Worm (Caenorhabditis elegans): ENCODE data around the gene oxy-4.

ce11 chrIII:5160803-5161202, 2.2 kb upstream of the oxy-4 start:
- TF ChIP-seq nhr-11 (tag; optimal IDR thresholded peaks at IDR 0.05) (no peak), nhr-77 (tag; optimal IDR thresholded peaks at IDR 0.05) (no peak), ctbp-1 (GFP tag; IDR thresholded peaks at IDR 0.05) (no peak), aly-2 (tag; optimal IDR thresholded peaks at IDR 0.05) (no peak), R02D3.7 (tag; optimal IDR thresholded peaks at IDR 0.05) (no peak), spr-3 (GFP tag; optimal IDR thresholded peaks at IDR 0.05) (no peak), daf-16 (GFP tag; optimal IDR thresholded peaks at IDR 0.05) (no peak), daf-16 (tag; optimal IDR thresholded peaks at IDR 0.05) (no peak), mep-1 (tag; optimal IDR thresholded peaks at IDR 0.05) (no peak), daf-12 (tag; optimal IDR thresholded peaks at IDR 0.05) (no peak), pha-4 (GFP tag; IDR thresholded peaks at IDR 0.05) (no peak), pha-4 (tag; optimal IDR thresholded peaks at IDR 0.05) (no peak), nhr-237 (tag; optimal IDR thresholded peaks at IDR 0.05) (no peak)

Data from whole organism, L4 larva.